Worm (Caenorhabditis elegans): ENCODE measurements around the gene srxa-9.

Gene srxa-9

ce11 chrX:15769895-15770559 lies 23.2 kb downstream of the srxa-9 start:
- TF ChIP-seq B0261.1 (tag; optimal IDR thresholded peaks at IDR 0.05) (peak; percentile 50), snpc-4 (GFP tag; optimal IDR thresholded peaks at IDR 0.05) (no peak), snpc-4 (tag; optimal IDR thresholded peaks at IDR 0.05) (peak in 1 of 4 experiments; percentile 65), nfya-1 (tag; optimal IDR thresholded peaks at IDR 0.05; ENCODE audit: borderline replicate concordance, insufficient read depth) (no peak), tbp1 (GFP tag; optimal IDR thresholded peaks at IDR 0.05) (peak; percentile 83), D2030.7 (GFP tag; IDR thresholded peaks at IDR 0.05) (no peak), rpc-1 (optimal IDR thresholded peaks at IDR 0.05) (peak; percentile 44), rpc-1 (tag; optimal IDR thresholded peaks at IDR 0.05) (peak; percentile 70), nhr-80 (tag; optimal IDR thresholded peaks at IDR 0.05) (peak; percentile 5)

- TF ChIP-seq zfh-2 (GFP tag; conservative IDR thresholded peaks at IDR 0.05) = peak; percentile 48
- TF ChIP-seq hmg-1.2 (GFP tag; IDR thresholded peaks at IDR 0.05) = 0 out of 2 replicates have a peak, but pooled peaks have one; percentile 9
- TF ChIP-seq egl-18 (GFP tag; IDR thresholded peaks at IDR 0.05) = no peak
- TF ChIP-seq snpc-4 (GFP tag; optimal IDR thresholded peaks at IDR 0.05) = no peak
- peak in 2 of 4 experiments; percentile 75 to 82 for TF ChIP-seq snpc-4 (tag; optimal IDR thresholded peaks at IDR 0.05)
- no peak for TF ChIP-seq fkh-3 (tag; optimal IDR thresholded peaks at IDR 0.05)
These were observed 24.0 kb downstream of the srxa-9 start for ce11 chrX:15770787-15771186.

ce11 chrX:15771411-15771810 lies 24.6 kb downstream of the srxa-9 start, which contains the start of gene Y7A5A.1:
TSS of gene Y7A5A.1 (minus strand) at chrX:15771493.
- TF ChIP-seq ztf-3 (GFP tag; optimal IDR thresholded peaks at IDR 0.05) = no peak
- no peak for TF ChIP-seq T26A5.8 (tag; optimal IDR thresholded peaks at IDR 0.05)
- no peak for TF ChIP-seq efl-1 (GFP tag; optimal IDR thresholded peaks at IDR 0.05)
- peak; percentile 53 for TF ChIP-seq nhr-80 (tag; optimal IDR thresholded peaks at IDR 0.05)
- no peak for TF ChIP-seq ama-1 (optimal IDR thresholded peaks at IDR 0.05)
- TF ChIP-seq ama-1 (GFP tag; optimal IDR thresholded peaks at IDR 0.05) = no peak

ce11 chrX:15772674-15773073 lies 25.9 kb downstream of the srxa-9 start, which contains the start of gene Y7A5A.2:
TSS of gene Y7A5A.2 (minus strand) at chrX:15772735.
- TF ChIP-seq ceh-58 (GFP tag; IDR thresholded peaks at IDR 0.05) (no peak), hmg-1.2 (GFP tag; IDR thresholded peaks at IDR 0.05) (peak; percentile 19; the same call in 1 of the 2 replicates)

ce11 chrX:15773262-15773908 lies 26.6 kb downstream of the srxa-9 start, which contains the start of gene Y7A5A.13:
TSS of gene Y7A5A.13 (plus strand) at chrX:15773858.
- no peak for TF ChIP-seq unc-62 (GFP tag; optimal IDR thresholded peaks at IDR 0.05)
- TF ChIP-seq Y53F4B.3 (GFP tag; IDR thresholded peaks at IDR 0.05) = no peak
- TF ChIP-seq unc-130 (GFP tag; optimal IDR thresholded peaks at IDR 0.05) = no peak
- TF ChIP-seq C06A6.2 (GFP tag; conservative IDR thresholded peaks at IDR 0.05) = no peak; the same call in 1 of the 2 replicates
- TF ChIP-seq F37B4.10 (GFP tag; IDR thresholded peaks at IDR 0.05) = no peak
- peak; percentile 38 for TF ChIP-seq ztf-18 (tag; optimal IDR thresholded peaks at IDR 0.05)
- TF ChIP-seq chd-7 (tag; optimal IDR thresholded peaks at IDR 0.05) = peak; percentile 20
- no peak for TF ChIP-seq tlf-1 (GFP tag; optimal IDR thresholded peaks at IDR 0.05)
- TF ChIP-seq F55B11.4 (tag; optimal IDR thresholded peaks at IDR 0.05; ENCODE audit: borderline replicate concordance, insufficient read depth) = no peak
- no peak for TF ChIP-seq cebp-2 (GFP tag; IDR thresholded peaks at IDR 0.05)
- TF ChIP-seq egl-18 (GFP tag; IDR thresholded peaks at IDR 0.05) = no peak
- TF ChIP-seq ets-4 (GFP tag; optimal IDR thresholded peaks at IDR 0.05) = no peak
- TF ChIP-seq madf-10 (tag; optimal IDR thresholded peaks at IDR 0.05) = no peak
- TF ChIP-seq zfh-2 (GFP tag; conservative IDR thresholded peaks at IDR 0.05) = no peak
- no peak for TF ChIP-seq mel-28 (tag; optimal IDR thresholded peaks at IDR 0.05; ENCODE audit: borderline replicate concordance)
- no peak for TF ChIP-seq ztf-22 (GFP tag; optimal IDR thresholded peaks at IDR 0.05)
- TF ChIP-seq zim-3 (tag; optimal IDR thresholded peaks at IDR 0.05) = peak; percentile 15
- no peak for TF ChIP-seq nhr-27 (tag; optimal IDR thresholded peaks at IDR 0.05)
- TF ChIP-seq somi-1 (GFP tag; optimal IDR thresholded peaks at IDR 0.05) = no peak
- no peak for TF ChIP-seq nhr-179 (tag; optimal IDR thresholded peaks at IDR 0.05)
- no peak for TF ChIP-seq K12H6.12 (tag; optimal IDR thresholded peaks at IDR 0.05)
- TF ChIP-seq Y95B8A.8 (GFP tag; IDR thresholded peaks at IDR 0.05) = no peak
- no peak; the same call in 1 of the 2 replicates for TF ChIP-seq ekl-4 (GFP tag; IDR thresholded peaks at IDR 0.05)
- no peak; the same call in 1 of the 2 replicates for TF ChIP-seq egrh-3 (GFP tag; IDR thresholded peaks at IDR 0.05)
- TF ChIP-seq T26A5.8 (tag; optimal IDR thresholded peaks at IDR 0.05) = no peak

All from whole organism, young adult.